Worm (Caenorhabditis elegans): ENCODE measurements around the gene spat-3.

ce11 chrX:4567110-4567509 lies 38.6 kb downstream of the spat-3 start:
- TF ChIP-seq W03F9.2 (tag; optimal IDR thresholded peaks at IDR 0.05) (no peak), him-1 (tag; optimal IDR thresholded peaks at IDR 0.05) (no peak)
